Fruit fly (Drosophila melanogaster) whole organism, prepupa: ENCODE measurements around the gene msl-3.
A peak's percentile ranks its signal among the peaks of the same experiment; 100 is the strongest.

Experiments
- CG10631 ChIP-seq: fragments of 200-800 bp; sonication (Bioruptor generic); optimal IDR thresholded peaks from 2 replicates; lab custom pipeline; 2016; ENCODE audit warnings: missing biosample characterization, missing genetic modification characterization
- CG10669 ChIP-seq: fragments of 200-800 bp; sonication (Bioruptor generic); optimal IDR thresholded peaks from 3 replicates; lab custom pipeline; 2018; ENCODE audit warnings: missing biosample characterization, mild to moderate bottlenecking, missing genetic modification characterization, moderate library complexity
- CG11294 ChIP-seq: fragments of 200-800 bp; sonication (Bioruptor generic); IDR thresholded peaks from 2 replicates; pipeline ENCODE4 v1.3.6; 2022; ENCODE audit warnings: missing biosample characterization, missing genetic modification characterization
- CG11762 ChIP-seq: fragments of 200-800 bp; sonication (Bioruptor generic); optimal IDR thresholded peaks from 3 replicates; lab custom pipeline; 2016; ENCODE audit warnings: missing biosample characterization, missing genetic modification characterization; ENCODE audit not compliant: insufficient read depth
- CG11902 ChIP-seq: fragments of 200-800 bp; sonication (Bioruptor generic); optimal IDR thresholded peaks from 3 replicates; lab custom pipeline; 2016; ENCODE audit warnings: missing biosample characterization, missing genetic modification characterization
- CG1621 ChIP-seq: fragments of 200-800 bp; sonication (Bioruptor generic); optimal IDR thresholded peaks from 3 replicates; lab custom pipeline; 2018; ENCODE audit warnings: missing biosample characterization, mild to moderate bottlenecking, missing genetic modification characterization
- CG3032 ChIP-seq: fragments of 200-800 bp; optimal IDR thresholded peaks from 2 replicates; lab custom pipeline; 2019; ENCODE audit warnings: missing biosample characterization, mild to moderate bottlenecking, missing genetic modification characterization, moderate library complexity
- CG31627 ChIP-seq: fragments of 200-800 bp; sonication (Bioruptor generic); optimal IDR thresholded peaks from 3 replicates; lab custom pipeline; 2016; ENCODE audit warnings: missing biosample characterization, missing genetic modification characterization
- CG32006 ChIP-seq: fragments of 200-800 bp; sonication (Bioruptor generic); optimal IDR thresholded peaks from 3 replicates; lab custom pipeline; 2017; ENCODE audit warnings: missing biosample characterization, mild to moderate bottlenecking, missing genetic modification characterization
- CG3919 ChIP-seq: fragments of 200-800 bp; sonication (Bioruptor generic); optimal IDR thresholded peaks from 3 replicates; lab custom pipeline; 2016; ENCODE audit warnings: missing biosample characterization, missing genetic modification characterization
- CG4318 ChIP-seq: fragments of 200-800 bp; sonication (Bioruptor generic); optimal IDR thresholded peaks from 3 replicates; lab custom pipeline; 2017; ENCODE audit warnings: missing biosample characterization, mild to moderate bottlenecking, missing genetic modification characterization
- CG6792 ChIP-seq: fragments of 200-800 bp; sonication (Bioruptor generic); optimal IDR thresholded peaks from 3 replicates; lab custom pipeline; 2016; ENCODE audit warnings: missing biosample characterization, missing genetic modification characterization
- CG6808 ChIP-seq: fragments of 200-800 bp; sonication (Bioruptor generic); optimal IDR thresholded peaks from 3 replicates; lab custom pipeline; 2017; ENCODE audit warnings: missing biosample characterization, missing genetic modification characterization, mild to moderate bottlenecking, moderate library complexity, missing genetic modification reagents
- CG6854 ChIP-seq: fragments of 200-800 bp; sonication (Bioruptor generic); optimal IDR thresholded peaks from 2 replicates; lab custom pipeline; 2017; ENCODE audit warnings: missing biosample characterization, mild to moderate bottlenecking, missing genetic modification characterization
- CG7368 ChIP-seq: fragments of 200-800 bp; sonication (Bioruptor generic); optimal IDR thresholded peaks from 3 replicates; lab custom pipeline; 2016; ENCODE audit warnings: missing biosample characterization, missing genetic modification characterization
- CG8119 ChIP-seq: fragments of 200-800 bp; sonication (Bioruptor generic); IDR thresholded peaks from 3 replicates; pipeline ENCODE4 v1.3.6; 2022; ENCODE audit warnings: missing biosample characterization, missing genetic modification characterization
- CG8319 ChIP-seq: fragments of 200-800 bp; sonication (Bioruptor generic); optimal IDR thresholded peaks from 3 replicates; lab custom pipeline; 2016; ENCODE audit warnings: missing biosample characterization, missing genetic modification characterization
- CG8632 ChIP-seq: fragments of 200-800 bp; sonication (Bioruptor generic); optimal IDR thresholded peaks from 3 replicates; lab custom pipeline; 2016; ENCODE audit warnings: missing biosample characterization, missing genetic modification characterization
- CG9139 ChIP-seq: fragments of 200-800 bp; sonication (Bioruptor generic); optimal IDR thresholded peaks from 3 replicates; lab custom pipeline; 2017; ENCODE audit warnings: missing biosample characterization, mild to moderate bottlenecking, missing genetic modification characterization
- Eip75B ChIP-seq: fragments of 200-800 bp; sonication (Bioruptor generic); optimal IDR thresholded peaks from 3 replicates; lab custom pipeline; 2016; ENCODE audit warnings: missing biosample characterization, missing genetic modification characterization
- Eip78C ChIP-seq: fragments of 200-800 bp; sonication (Bioruptor generic); peaks from one replicate; lab custom pipeline; 2016; ENCODE audit warnings: missing biosample characterization, missing genetic modification characterization
- Eip93F ChIP-seq: fragments of 200-800 bp; sonication (Bioruptor generic); optimal IDR thresholded peaks from 2 replicates; lab custom pipeline; 2016; ENCODE audit warnings: missing biosample characterization, mild to moderate bottlenecking, missing genetic modification characterization
- Ets21C ChIP-seq: fragments of 200-800 bp; sonication (Bioruptor generic); optimal IDR thresholded peaks from 3 replicates; lab custom pipeline; 2016; ENCODE audit warnings: missing biosample characterization, missing genetic modification characterization
- Ets96B ChIP-seq: fragments of 200-800 bp; optimal IDR thresholded peaks from 2 replicates; lab custom pipeline; 2019; ENCODE audit warnings: missing biosample characterization, mild to moderate bottlenecking, missing genetic modification characterization, moderate library complexity
- Gug ChIP-seq: fragments of 200-800 bp; sonication (Bioruptor generic); IDR thresholded peaks from 2 replicates; pipeline ENCODE4 v1.3.6; 2022; ENCODE audit warnings: missing biosample characterization, missing genetic modification characterization
- Hr38 ChIP-seq: sonication (Bioruptor generic); optimal IDR thresholded peaks from 2 replicates; lab custom pipeline; 2016; ENCODE audit warnings: missing biosample characterization, missing genetic modification characterization
- Hr39 ChIP-seq: fragments of 200-800 bp; sonication (Bioruptor generic); optimal IDR thresholded peaks from 2 replicates; lab custom pipeline; 2016; ENCODE audit warnings: missing biosample characterization, missing genetic modification characterization
- Hr4 ChIP-seq: fragments of 200-800 bp; sonication (Bioruptor generic); optimal IDR thresholded peaks from 3 replicates; lab custom pipeline; 2016; ENCODE audit warnings: missing biosample characterization, missing genetic modification characterization
- Lpt ChIP-seq: fragments of 200-800 bp; sonication (Bioruptor generic); optimal IDR thresholded peaks from 3 replicates; lab custom pipeline; 2016; ENCODE audit warnings: missing biosample characterization, missing genetic modification characterization
- Met ChIP-seq: fragments of 200-800 bp; sonication (Bioruptor generic); optimal IDR thresholded peaks from 3 replicates; lab custom pipeline; 2016; ENCODE audit warnings: missing biosample characterization, missing genetic modification characterization
- OdsH ChIP-seq: fragments of 200-800 bp; sonication (Bioruptor generic); optimal IDR thresholded peaks from 3 replicates; lab custom pipeline; 2016; ENCODE audit warnings: missing biosample characterization, missing genetic modification characterization
- Sox102F ChIP-seq: fragments of 200-800 bp; sonication (Bioruptor generic); optimal IDR thresholded peaks from 2 replicates; lab custom pipeline; 2016; ENCODE audit warnings: missing biosample characterization, mild to moderate bottlenecking, missing genetic modification characterization
- Sox14 ChIP-seq: fragments of 200-800 bp; sonication (Bioruptor generic); optimal IDR thresholded peaks from 3 replicates; lab custom pipeline; 2016; ENCODE audit warnings: missing biosample characterization, missing genetic modification characterization
- Sox15 ChIP-seq: fragments of 200-800 bp; sonication (Bioruptor generic); optimal IDR thresholded peaks from 3 replicates; lab custom pipeline; 2016; ENCODE audit warnings: missing biosample characterization, missing genetic modification characterization
- achi ChIP-seq: fragments of 200-800 bp; sonication (Bioruptor generic); optimal IDR thresholded peaks from 3 replicates; lab custom pipeline; 2016; ENCODE audit warnings: missing biosample characterization, missing genetic modification characterization
- acj6 ChIP-seq: fragments of 200-800 bp; sonication (Bioruptor generic); optimal IDR thresholded peaks from 3 replicates; lab custom pipeline; 2016; ENCODE audit warnings: missing biosample characterization, missing genetic modification characterization
- dac ChIP-seq: fragments of 200-800 bp; sonication (Bioruptor generic); optimal IDR thresholded peaks from 2 replicates; lab custom pipeline; 2017; ENCODE audit warnings: missing biosample characterization, mild to moderate bottlenecking, missing genetic modification characterization
- dsx ChIP-seq: fragments of 200-800 bp; optimal IDR thresholded peaks from 3 replicates; lab custom pipeline; 2019; ENCODE audit warnings: missing biosample characterization, mild to moderate bottlenecking, missing genetic modification characterization, moderate library complexity; ENCODE audit not compliant: poor library complexity, severe bottlenecking
- eg ChIP-seq: fragments of 200-800 bp; sonication (Bioruptor generic); IDR thresholded peaks from 3 replicates; pipeline ENCODE4 v1.3.6; 2022; ENCODE audit warnings: missing biosample characterization, missing genetic modification characterization
- esn ChIP-seq: fragments of 200-800 bp; sonication (Bioruptor generic); optimal IDR thresholded peaks from 2 replicates; lab custom pipeline; 2016; ENCODE audit warnings: missing biosample characterization, mild to moderate bottlenecking, missing genetic modification characterization, moderate library complexity
- fd59A ChIP-seq: fragments of 200-800 bp; sonication (Bioruptor generic); optimal IDR thresholded peaks from 2 replicates; lab custom pipeline; 2017; ENCODE audit warnings: missing biosample characterization, mild to moderate bottlenecking, missing genetic modification characterization, missing genetic modification reagents
- fkh ChIP-seq: fragments of 200-800 bp; sonication (Bioruptor generic); optimal IDR thresholded peaks from 3 replicates; lab custom pipeline; 2017; ENCODE audit warnings: missing biosample characterization, mild to moderate bottlenecking, missing genetic modification characterization, moderate library complexity
- lz ChIP-seq: fragments of 200-800 bp; sonication (Bioruptor generic); optimal IDR thresholded peaks from 3 replicates; lab custom pipeline; 2016; ENCODE audit warnings: missing biosample characterization, missing genetic modification characterization
- pdm3 ChIP-seq: fragments of 200-800 bp; sonication (Bioruptor generic); optimal IDR thresholded peaks from 3 replicates; lab custom pipeline; 2016; ENCODE audit warnings: missing biosample characterization, missing genetic modification characterization
- salr ChIP-seq, 2 experiments: fragments of 200-800 bp; sonication (Bioruptor generic); optimal IDR thresholded peaks; 3 replicates each; lab custom pipeline; 2016 to 2018; ENCODE audit warnings: missing biosample characterization in 2 of 2, missing genetic modification characterization in 2 of 2, mild to moderate bottlenecking in 1 of 2
- ss ChIP-seq, 2 experiments: fragments of 200-800 bp; sonication (Bioruptor generic); optimal IDR thresholded peaks; 2 replicates in 1 of 2; 3 replicates in 1 of 2; lab custom pipeline; 2017 to 2018; ENCODE audit warnings: mild to moderate bottlenecking in 2 of 2, missing biosample characterization in 2 of 2, missing genetic modification characterization in 2 of 2, moderate library complexity in 1 of 2
- topi ChIP-seq: fragments of 200-800 bp; sonication (Bioruptor generic); optimal IDR thresholded peaks from 3 replicates; lab custom pipeline; 2016; ENCODE audit warnings: missing biosample characterization, missing genetic modification characterization
- vri ChIP-seq: fragments of 200-800 bp; sonication (Bioruptor generic); optimal IDR thresholded peaks from 3 replicates; lab custom pipeline; 2016; ENCODE audit warnings: missing biosample characterization, mild to moderate bottlenecking, missing genetic modification characterization

The msl-3 gene

DNA sequence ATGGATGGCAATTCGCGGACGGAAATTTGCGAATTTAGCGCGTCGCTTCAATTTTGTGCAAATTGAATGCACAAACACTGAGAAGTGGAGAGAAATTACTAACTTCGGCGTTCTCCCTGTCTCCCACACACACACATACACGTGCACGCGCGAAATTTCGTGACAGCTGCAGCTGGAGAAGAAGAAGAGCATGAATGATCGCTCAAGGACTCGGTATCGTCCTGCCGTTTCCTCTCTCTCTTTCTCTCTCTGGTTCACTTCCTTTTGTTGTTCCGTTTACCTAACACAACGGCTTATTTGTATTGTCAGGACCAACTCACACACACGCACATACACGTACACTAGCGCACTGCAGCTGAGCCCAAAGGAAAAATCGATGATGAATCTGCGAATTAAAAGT lies 30.9 kb upstream of the msl-3 start:
- TF ChIP-seq ss (GFP tag; optimal IDR thresholded peaks at IDR 0.05; lab: Kevin White, UChicago) (no peak), vri (GFP tag; lab: Kevin White, UChicago) (no peak), Sox14 (no peak), CG11902 (GFP tag; lab: Kevin White, UChicago) (no peak), Lpt (GFP tag; lab: Kevin White, UChicago) (no peak), Hr4 (GFP tag; lab: Kevin White, UChicago) (no peak), CG10631 (GFP tag; lab: Kevin White, UChicago) (no peak), esn (GFP tag; lab: Kevin White, UChicago) (no peak), OdsH (GFP tag; lab: Kevin White, UChicago) (no peak), Sox15 (no peak), CG31627 (GFP tag; lab: Kevin White, UChicago) (no peak), Gug (GFP tag; lab: Robert Waterston, UW) (no peak), fd59A (GFP tag; lab: Kevin White, UChicago) (no peak), CG8319 (no peak)
- TF ChIP-seq, all 60 proteins: peak for 0

dm6 chr3L:7155522-7155978 lies 30.2 kb upstream of the msl-3 start:
- TF ChIP-seq ss (GFP tag; optimal IDR thresholded peaks at IDR 0.05; lab: Kevin White, UChicago) (peak; percentile 48 to 54), CG6808 (GFP tag; lab: Kevin White, UChicago) (peak; percentile 79), CG3032 (tag; lab: Kevin White, UChicago) (peak; percentile 60), Sox102F (GFP tag; lab: Kevin White, UChicago) (peak; percentile 75), dac (GFP tag; lab: Kevin White, UChicago) (peak; percentile 61), Sox14 (peak; percentile 68), CG1621 (tag; lab: Kevin White, UChicago) (no peak), Hr4 (GFP tag; lab: Kevin White, UChicago) (peak; percentile 86), Ets96B (peak; percentile 46), esn (GFP tag; lab: Kevin White, UChicago) (peak; percentile 80), CG10669 (GFP tag; lab: Kevin White, UChicago) (peak; percentile 55), dsx (GFP tag; lab: Kevin White, UChicago) (peak; percentile 29), Eip75B (peak; percentile 74), Met (GFP tag; lab: Kevin White, UChicago) (peak; percentile 74), Eip78C (peak; percentile 94), CG4318 (GFP tag; lab: Kevin White, UChicago) (peak; percentile 77), CG9139 (GFP tag; lab: Kevin White, UChicago) (no peak), CG11762 (GFP tag; lab: Kevin White, UChicago) (peak; percentile 64), CG11294 (GFP tag; lab: Robert Waterston, UW) (no peak), Hr38 (GFP tag; lab: Kevin White, UChicago) (no peak), Eip93F (GFP tag; lab: Kevin White, UChicago) (no peak), Ets21C (GFP tag; lab: Kevin White, UChicago) (peak; percentile 49), fkh (no peak), CG3919 (GFP tag; lab: Kevin White, UChicago) (peak; percentile 57), eg (GFP tag; lab: Robert Waterston, UW) (no peak; the same call in 2 of the 3 replicates), Hr39 (GFP tag; lab: Kevin White, UChicago) (peak; percentile 63), achi (GFP tag; lab: Kevin White, UChicago) (peak; percentile 68), CG7368 (GFP tag; lab: Kevin White, UChicago) (peak; percentile 22), Lpt (GFP tag; lab: Kevin White, UChicago) (peak; percentile 64), vri (GFP tag; lab: Kevin White, UChicago) (peak; percentile 23), salr (GFP tag; optimal IDR thresholded peaks at IDR 0.05; lab: Kevin White, UChicago) (peak in 1 of 2 experiments; percentile 85), Sox15 (peak; percentile 35), CG6854 (GFP tag; lab: Kevin White, UChicago) (no peak), acj6 (GFP tag; lab: Kevin White, UChicago) (peak; percentile 71), CG8632 (GFP tag; lab: Kevin White, UChicago) (peak; percentile 57), lz (GFP tag; lab: Kevin White, UChicago) (peak; percentile 67), CG8119 (peak; percentile 58; the same call in 2 of the 3 replicates), CG10631 (GFP tag; lab: Kevin White, UChicago) (peak; percentile 62), CG6792 (GFP tag; lab: Kevin White, UChicago) (peak; percentile 68), pdm3 (GFP tag; lab: Kevin White, UChicago) (peak; percentile 74), CG32006 (peak; percentile 89), topi (peak; percentile 70), fd59A (GFP tag; lab: Kevin White, UChicago) (peak; percentile 63)
